Worm (Caenorhabditis elegans) whole organism, early embryonic: ENCODE data around the gene urm-1.
A peak's percentile ranks its signal among the peaks of the same experiment; 100 is the strongest.

ENCODE experiments used
- B0310.2 ChIP-seq: sonication (generic microtip); optimal IDR thresholded peaks from 2 replicates; lab custom pipeline; 2016; ENCODE audit warnings: mild to moderate bottlenecking, missing genetic modification characterization, missing compliant biosample characterization
- F13C5.2 ChIP-seq: sonication (generic microtip); optimal IDR thresholded peaks from 2 replicates; lab custom pipeline; 2017; ENCODE audit warnings: mild to moderate bottlenecking, missing genetic modification characterization, inconsistent platforms, missing compliant biosample characterization
- aly-1 ChIP-seq: sonication (generic microtip); optimal IDR thresholded peaks from 2 replicates; lab custom pipeline; 2016; ENCODE audit warnings: missing genetic modification characterization, missing compliant biosample characterization
- ama-1 ChIP-seq: fragments of 150-350 bp; optimal IDR thresholded peaks from 2 replicates; lab custom pipeline; 2014
- ceh-13 ChIP-seq: fragments of 200-800 bp; sonication (Bioruptor generic); optimal IDR thresholded peaks from 2 replicates; lab custom pipeline; 2018; ENCODE audit warnings: mild to moderate bottlenecking, missing genetic modification characterization, missing compliant biosample characterization
- ceh-36 ChIP-seq: sonication (generic microtip); optimal IDR thresholded peaks from 2 replicates; lab custom pipeline; 2016; ENCODE audit warnings: missing genetic modification characterization, inconsistent platforms, missing compliant biosample characterization
- ets-7 ChIP-seq: sonication (generic microtip); optimal IDR thresholded peaks from 2 replicates; lab custom pipeline; 2016; ENCODE audit warnings: missing genotype, missing genetic modification characterization, missing compliant biosample characterization
- flt-1 ChIP-seq: fragments of 200-800 bp; sonication (Bioruptor generic); IDR thresholded peaks from 2 replicates; pipeline ENCODE4 v1.3.6; 2022; ENCODE audit warnings: missing genetic modification characterization, missing compliant biosample characterization
- hmbx-1 ChIP-seq: sonication (generic microtip); optimal IDR thresholded peaks from 2 replicates; lab custom pipeline; 2016; ENCODE audit warnings: mild to moderate bottlenecking, missing genetic modification characterization, missing compliant biosample characterization
- hmg-4 ChIP-seq: fragments of 200-800 bp; sonication (Bioruptor generic); optimal IDR thresholded peaks from 2 replicates; lab custom pipeline; 2018; ENCODE audit warnings: mild to moderate bottlenecking, missing genetic modification characterization, missing compliant biosample characterization
- hnd-1 ChIP-seq: sonication (generic microtip); optimal IDR thresholded peaks from 2 replicates; lab custom pipeline; 2016; ENCODE audit warnings: missing genetic modification characterization, missing compliant biosample characterization
- pes-1 ChIP-seq: fragments of 200-800 bp; sonication (Bioruptor generic); IDR thresholded peaks from 2 replicates; pipeline ENCODE4 v1.3.6; 2022; ENCODE audit warnings: missing genetic modification reagents, missing genetic modification characterization, missing compliant biosample characterization
- scrt-1 ChIP-seq: fragments of 200-800 bp; sonication (Bioruptor generic); IDR thresholded peaks from 2 replicates; pipeline ENCODE4 v1.3.6; 2022; ENCODE audit warnings: missing genetic modification characterization, missing compliant biosample characterization
- sea-1 ChIP-seq: fragments of 200-800 bp; sonication (Bioruptor generic); conservative IDR thresholded peaks from 2 replicates; pipeline ENCODE4 v1.3.6; 2022; ENCODE audit warnings: missing genetic modification characterization, missing compliant biosample characterization
- tbx-11 ChIP-seq: fragments of 200-800 bp; sonication (Bioruptor generic); IDR thresholded peaks from 2 replicates; pipeline ENCODE4 v1.3.6; 2022; ENCODE audit warnings: missing genetic modification characterization, missing compliant biosample characterization
- tbx-37 ChIP-seq: fragments of 200-800 bp; sonication (Bioruptor generic); conservative IDR thresholded peaks from 2 replicates; pipeline ENCODE4 v1.3.6; 2022; ENCODE audit warnings: missing genetic modification reagents, missing genetic modification characterization, missing compliant biosample characterization
- tra-4 ChIP-seq: sonication (generic microtip); optimal IDR thresholded peaks from 2 replicates; lab custom pipeline; 2017; ENCODE audit warnings: missing genetic modification characterization, missing compliant biosample characterization

Gene urm-1

ce11 chrIII:10505182-10505581, at the start of gene urm-1, which contains the start of gene taf-11.3:
TSS of gene urm-1 (plus strand) at chrIII:10505480.
TSS of gene taf-11.3 (minus strand) at chrIII:10505250.
- TF ChIP-seq flt-1 (GFP tag; lab: Robert Waterston, UW) = 0 out of 2 replicates have a peak, but pooled peaks have one; percentile 28
- TF ChIP-seq hmg-4 (GFP tag; lab: Kevin White, UChicago) = no peak

ce11 chrIII:10460427-10461163, 44.7 kb upstream of the urm-1 start, which contains the start of gene ecps-1:
TSS of gene ecps-1 (minus strand) at chrIII:10460551.
- TF ChIP-seq tbx-37 (GFP tag; lab: Robert Waterston, UW) = peak; percentile 60; the same call in 1 of the 2 replicates
- TF ChIP-seq flt-1 (GFP tag; lab: Robert Waterston, UW) = peak; percentile 28; the same call in 1 of the 2 replicates
- TF ChIP-seq ceh-36 (tag; lab: Kevin White, UChicago) = no peak
- TF ChIP-seq hmg-4 (GFP tag; lab: Kevin White, UChicago) = no peak
- TF ChIP-seq sea-1 (GFP tag; lab: Robert Waterston, UW) = 0 out of 2 replicates have a peak, but pooled peaks have one; percentile 11
- peak; percentile 75 for TF ChIP-seq pes-1 (GFP tag; lab: Robert Waterston, UW)
- no peak for TF ChIP-seq F13C5.2 (tag; lab: Kevin White, UChicago)
- peak; percentile 23; the same call in 1 of the 2 replicates for TF ChIP-seq tbx-11 (GFP tag; lab: Robert Waterston, UW)
- peak; percentile 35; the same call in 1 of the 2 replicates for TF ChIP-seq scrt-1 (GFP tag; lab: Robert Waterston, UW)

ce11 chrIII:10461164-10461546, 44.1 kb upstream of the urm-1 start, which contains the start of gene atx-2:
TSS of gene atx-2 (plus strand) at chrIII:10461389.
- no peak for TF ChIP-seq ama-1 (lab: Kevin White, UChicago)
- peak; percentile 98 for TF ChIP-seq tbx-37 (GFP tag; lab: Robert Waterston, UW)
- peak; percentile 99 for TF ChIP-seq sea-1 (GFP tag; lab: Robert Waterston, UW)
- TF ChIP-seq scrt-1 (GFP tag; lab: Robert Waterston, UW) = peak; percentile 95
- peak; percentile 91 for TF ChIP-seq ets-7 (tag; lab: Kevin White, UChicago)
- peak; percentile 97 for TF ChIP-seq ceh-36 (tag; lab: Kevin White, UChicago)
- peak; percentile 97 for TF ChIP-seq tbx-11 (GFP tag; lab: Robert Waterston, UW)
- TF ChIP-seq B0310.2 = peak; percentile 96
- peak; percentile 95 for TF ChIP-seq tra-4 (tag; lab: Kevin White, UChicago)
- peak; percentile 95 for TF ChIP-seq aly-1 (tag; lab: Kevin White, UChicago)
- peak; percentile 99 for TF ChIP-seq F13C5.2 (tag; lab: Kevin White, UChicago)
- peak; percentile 98 for TF ChIP-seq pes-1 (GFP tag; lab: Robert Waterston, UW)
- TF ChIP-seq ceh-13 (GFP tag; lab: Kevin White, UChicago) = peak; percentile 97
- peak; percentile 95 for TF ChIP-seq flt-1 (GFP tag; lab: Robert Waterston, UW)
- TF ChIP-seq hmg-4 (GFP tag; lab: Kevin White, UChicago) = peak; percentile 99
- TF ChIP-seq hmbx-1 = peak; percentile 88
- TF ChIP-seq hnd-1 = peak; percentile 92

ce11 chrIII:10462935-10463548, 42.2 kb upstream of the urm-1 start:
- TF ChIP-seq hmbx-1 = no peak
- no peak for TF ChIP-seq aly-1 (tag; lab: Kevin White, UChicago)
- no peak for TF ChIP-seq B0310.2
- no peak for TF ChIP-seq sea-1 (GFP tag; lab: Robert Waterston, UW)
- no peak for TF ChIP-seq hmg-4 (GFP tag; lab: Kevin White, UChicago)
- no peak for TF ChIP-seq tbx-37 (GFP tag; lab: Robert Waterston, UW)
- TF ChIP-seq tbx-11 (GFP tag; lab: Robert Waterston, UW) = no peak

ce11 chrIII:10463653-10464052, 41.6 kb upstream of the urm-1 start:
- TF ChIP-seq pes-1 (GFP tag; lab: Robert Waterston, UW) = no peak
- no peak for TF ChIP-seq scrt-1 (GFP tag; lab: Robert Waterston, UW)
- no peak for TF ChIP-seq sea-1 (GFP tag; lab: Robert Waterston, UW)
- no peak for TF ChIP-seq tbx-11 (GFP tag; lab: Robert Waterston, UW)
- TF ChIP-seq hmg-4 (GFP tag; lab: Kevin White, UChicago) = no peak
- TF ChIP-seq ets-7 (tag; lab: Kevin White, UChicago) = no peak
- TF ChIP-seq ama-1 (lab: Kevin White, UChicago) = no peak
- TF ChIP-seq hmbx-1 = no peak
- TF ChIP-seq tra-4 (tag; lab: Kevin White, UChicago) = no peak

- TF ChIP-seq sea-1 (GFP tag; lab: Robert Waterston, UW) = no peak
- TF ChIP-seq flt-1 (GFP tag; lab: Robert Waterston, UW) = no peak
- no peak for TF ChIP-seq tbx-37 (GFP tag; lab: Robert Waterston, UW)
Measured at ce11 chrIII:10464455-10464854, 40.8 kb upstream of the urm-1 start.

ce11 chrIII:10469574-10470055, 35.7 kb upstream of the urm-1 start, which contains the start of gene D2045.5:
TSS of gene D2045.5 (minus strand) at chrIII:10469624.
- no peak for TF ChIP-seq sea-1 (GFP tag; lab: Robert Waterston, UW)
- TF ChIP-seq ceh-36 (tag; lab: Kevin White, UChicago) = no peak
- no peak for TF ChIP-seq hmbx-1
- TF ChIP-seq B0310.2 = no peak
- no peak for TF ChIP-seq hnd-1
- TF ChIP-seq scrt-1 (GFP tag; lab: Robert Waterston, UW) = no peak
- no peak for TF ChIP-seq flt-1 (GFP tag; lab: Robert Waterston, UW)
- no peak for TF ChIP-seq tbx-37 (GFP tag; lab: Robert Waterston, UW)
- TF ChIP-seq aly-1 (tag; lab: Kevin White, UChicago) = no peak
- TF ChIP-seq hmg-4 (GFP tag; lab: Kevin White, UChicago) = no peak
- no peak for TF ChIP-seq ama-1 (lab: Kevin White, UChicago)
- no peak for TF ChIP-seq pes-1 (GFP tag; lab: Robert Waterston, UW)
- no peak for TF ChIP-seq tbx-11 (GFP tag; lab: Robert Waterston, UW)
- no peak for TF ChIP-seq tra-4 (tag; lab: Kevin White, UChicago)
- TF ChIP-seq ceh-13 (GFP tag; lab: Kevin White, UChicago) = no peak
- TF ChIP-seq F13C5.2 (tag; lab: Kevin White, UChicago) = no peak
- TF ChIP-seq ets-7 (tag; lab: Kevin White, UChicago) = no peak
